Fruit fly (Drosophila melanogaster) whole organism, embryonic: Measurements from ENCODE around the gene bys.

Experiments used
- Atf3 ChIP-seq: fragments of 200-800 bp; sonication (Bioruptor generic); optimal IDR thresholded peaks from 3 replicates; lab custom pipeline; 2016; ENCODE audit warnings: missing biosample characterization, missing genetic modification characterization
- Bteb2 ChIP-seq: fragments of 200-800 bp; sonication (Bioruptor generic); optimal IDR thresholded peaks from 2 replicates; lab custom pipeline; 2016; ENCODE audit warnings: missing biosample characterization, missing genetic modification characterization
- CG10147 ChIP-seq: fragments of 200-800 bp; sonication (Bioruptor generic); optimal IDR thresholded peaks from 2 replicates; lab custom pipeline; 2019; ENCODE audit warnings: missing biosample characterization, mild to moderate bottlenecking, missing genetic modification characterization, moderate library complexity
- CG1024 ChIP-seq: fragments of 200-800 bp; sonication (Bioruptor generic); IDR thresholded peaks from 2 replicates; pipeline ENCODE4 v1.3.6; 2022; ENCODE audit warnings: missing biosample characterization, missing genetic modification characterization
- CG10267 ChIP-seq: fragments of 200-800 bp; sonication (Bioruptor generic); optimal IDR thresholded peaks from 2 replicates; lab custom pipeline; 2018; ENCODE audit warnings: missing biosample characterization, mild to moderate bottlenecking, missing genetic modification characterization, moderate library complexity
- CG10979 ChIP-seq: fragments of 200-800 bp; sonication (Bioruptor generic); optimal IDR thresholded peaks from 2 replicates; lab custom pipeline; 2018; ENCODE audit warnings: missing biosample characterization, mild to moderate bottlenecking, missing genetic modification characterization, moderate library complexity
- CG11093 ChIP-seq: fragments of 200-800 bp; sonication (Bioruptor generic); IDR thresholded peaks from 3 replicates; pipeline ENCODE4 v1.3.6; 2022; ENCODE audit warnings: missing biosample characterization, missing genetic modification characterization
- CG12236 ChIP-seq: fragments of 200-800 bp; sonication (Bioruptor generic); optimal IDR thresholded peaks from 2 replicates; lab custom pipeline; 2016; ENCODE audit warnings: missing biosample characterization, missing genetic modification characterization
- CG12391 ChIP-seq: fragments of 200-800 bp; sonication (Bioruptor generic); optimal IDR thresholded peaks from 3 replicates; lab custom pipeline; 2018; ENCODE audit warnings: missing biosample characterization, mild to moderate bottlenecking, missing genetic modification characterization, moderate library complexity
- CG12744 ChIP-seq: fragments of 200-800 bp; sonication (Bioruptor generic); optimal IDR thresholded peaks from 2 replicates; lab custom pipeline; 2016; ENCODE audit warnings: missing biosample characterization, missing genetic modification characterization
- CG17186 ChIP-seq: fragments of 200-800 bp; sonication (Bioruptor generic); optimal IDR thresholded peaks from 3 replicates; lab custom pipeline; 2017; ENCODE audit warnings: missing biosample characterization, missing genetic modification reagents, missing genetic modification characterization
- CG17361 ChIP-seq: fragments of 200-800 bp; sonication (Bioruptor generic); IDR thresholded peaks from 3 replicates; pipeline ENCODE4 v1.3.6; 2022; ENCODE audit warnings: missing biosample characterization, missing genetic modification characterization
- CG2199 ChIP-seq: fragments of 200-800 bp; sonication (Bioruptor generic); IDR thresholded peaks from 3 replicates; pipeline ENCODE4 v1.3.6; 2022; ENCODE audit warnings: missing biosample characterization, missing genetic modification characterization
- CG31365 ChIP-seq: fragments of 200-800 bp; sonication (Bioruptor generic); optimal IDR thresholded peaks from 2 replicates; lab custom pipeline; 2018; ENCODE audit warnings: missing biosample characterization, mild to moderate bottlenecking, missing genetic modification characterization
- CG32532 ChIP-seq: fragments of 200-800 bp; sonication (Bioruptor generic); IDR thresholded peaks from 2 replicates; pipeline ENCODE4 v1.3.6; 2022; ENCODE audit warnings: missing biosample characterization, missing genetic modification characterization
- CG3847 ChIP-seq: fragments of 200-800 bp; sonication (Bioruptor generic); IDR thresholded peaks from 2 replicates; pipeline ENCODE4 v1.3.6; 2022; ENCODE audit warnings: missing biosample characterization, missing genetic modification characterization
- CG6254 ChIP-seq: fragments of 200-800 bp; sonication (Bioruptor generic); optimal IDR thresholded peaks from 3 replicates; lab custom pipeline; 2017; ENCODE audit warnings: mild to moderate bottlenecking, missing biosample characterization, missing genetic modification reagents, missing genetic modification characterization
- CG7786 ChIP-seq: fragments of 200-800 bp; sonication (Bioruptor generic); optimal IDR thresholded peaks from 2 replicates; lab custom pipeline; 2016; ENCODE audit warnings: missing biosample characterization, missing genetic modification characterization
- CG8765 ChIP-seq: fragments of 200-800 bp; sonication (Bioruptor generic); IDR thresholded peaks from 2 replicates; pipeline ENCODE4 v1.3.6; 2022; ENCODE audit warnings: missing biosample characterization, missing genetic modification characterization
- CG9215 ChIP-seq: fragments of 200-800 bp; sonication (Bioruptor generic); IDR thresholded peaks from 2 replicates; pipeline ENCODE4 v1.3.6; 2022; ENCODE audit warnings: missing biosample characterization, missing genetic modification characterization
- CG9437 ChIP-seq: fragments of 200-800 bp; sonication (Bioruptor generic); optimal IDR thresholded peaks from 2 replicates; lab custom pipeline; 2018; ENCODE audit warnings: missing biosample characterization, mild to moderate bottlenecking, missing genetic modification characterization
- CG9727 ChIP-seq: fragments of 200-800 bp; sonication (Bioruptor generic); optimal IDR thresholded peaks from 3 replicates; lab custom pipeline; 2017; ENCODE audit warnings: missing biosample characterization, mild to moderate bottlenecking, missing genetic modification characterization
- CG9932 ChIP-seq: fragments of 200-800 bp; sonication (Bioruptor generic); IDR thresholded peaks from 2 replicates; pipeline ENCODE4 v1.3.6; 2022; ENCODE audit warnings: missing biosample characterization, missing genetic modification characterization
- CHES-1-like ChIP-seq: fragments of 200-800 bp; sonication (Bioruptor generic); optimal IDR thresholded peaks from 2 replicates; lab custom pipeline; 2016; ENCODE audit warnings: missing biosample characterization, missing genetic modification characterization
- Dref ChIP-seq: fragments of 200-800 bp; sonication (Bioruptor generic); IDR thresholded peaks from 2 replicates; pipeline ENCODE4 v1.3.6; 2022; ENCODE audit warnings: missing biosample characterization, missing genetic modification characterization
- HLH4C ChIP-seq: fragments of 200-800 bp; sonication (Bioruptor generic); IDR thresholded peaks from 3 replicates; pipeline ENCODE4 v1.3.6; 2022; ENCODE audit warnings: missing biosample characterization, missing genetic modification characterization; ENCODE audit not compliant: partially characterized antibody
- HmgD ChIP-seq: fragments of 200-800 bp; sonication (Bioruptor generic); optimal IDR thresholded peaks from 3 replicates; lab custom pipeline; 2016; ENCODE audit warnings: missing biosample characterization, missing genetic modification characterization
- Hr3 ChIP-seq: fragments of 200-800 bp; sonication (Bioruptor generic); optimal IDR thresholded peaks from 3 replicates; lab custom pipeline; 2016; ENCODE audit warnings: missing biosample characterization, missing genetic modification characterization
- Mes4 ChIP-seq: fragments of 200-800 bp; sonication (Bioruptor generic); optimal IDR thresholded peaks from 2 replicates; lab custom pipeline; 2016; ENCODE audit warnings: missing biosample characterization, missing genetic modification characterization
- NfI ChIP-seq: fragments of 200-800 bp; sonication (Bioruptor generic); optimal IDR thresholded peaks from 3 replicates; lab custom pipeline; 2018; ENCODE audit warnings: missing biosample characterization, mild to moderate bottlenecking, missing genetic modification characterization, moderate library complexity
- Scr ChIP-seq: fragments of 200-800 bp; sonication (Bioruptor generic); IDR thresholded peaks from 2 replicates; pipeline ENCODE4 v1.3.6; 2022; ENCODE audit warnings: missing biosample characterization, missing genetic modification characterization; ENCODE audit not compliant: partially characterized antibody
- Trl ChIP-seq, 3 experiments: fragments of >200 bp in 2 of 3; fragments of 200-800 bp in 1 of 3; sonication (Bioruptor generic) in 1 of 3; optimal IDR thresholded peaks; 2 replicates in 1 of 3; 3 replicates in 2 of 3; lab custom pipeline; 2016 to 2017; ENCODE audit warnings: missing biosample characterization in 1 of 3, missing genetic modification characterization in 1 of 3
- cas ChIP-seq: fragments of 200-800 bp; sonication (Bioruptor generic); IDR thresholded peaks from 2 replicates; pipeline ENCODE4 v1.3.6; 2022; ENCODE audit warnings: missing biosample characterization, missing genetic modification characterization
- chif ChIP-seq, 2 experiments: fragments of 200-800 bp; sonication (Bioruptor generic); optimal IDR thresholded peaks; 3 replicates each; lab custom pipeline; 2016; ENCODE audit warnings: missing biosample characterization in 2 of 2, missing genetic modification characterization in 2 of 2
- crp ChIP-seq, 2 experiments: fragments of 200-800 bp; sonication (Bioruptor generic); optimal IDR thresholded peaks; 2 replicates in 1 of 2; 3 replicates in 1 of 2; lab custom pipeline; 2017; ENCODE audit warnings: missing biosample characterization in 2 of 2, missing genetic modification characterization in 2 of 2, mild to moderate bottlenecking in 1 of 2, moderate library complexity in 1 of 2
- disco-r ChIP-seq: fragments of 200-800 bp; sonication (Bioruptor generic); optimal IDR thresholded peaks from 2 replicates; lab custom pipeline; 2016; ENCODE audit warnings: missing biosample characterization, missing genetic modification characterization
- fd3F ChIP-seq: fragments of 200-800 bp; sonication (Bioruptor generic); optimal IDR thresholded peaks from 2 replicates; lab custom pipeline; 2018; ENCODE audit warnings: missing biosample characterization, mild to moderate bottlenecking, missing genetic modification characterization, moderate library complexity
- grn ChIP-seq: fragments of 200-800 bp; sonication (Bioruptor generic); optimal IDR thresholded peaks from 3 replicates; lab custom pipeline; 2017; ENCODE audit warnings: missing biosample characterization, missing genetic modification characterization
- h ChIP-seq: fragments of >200 bp; optimal IDR thresholded peaks from 2 replicates; lab custom pipeline; 2017
- kah ChIP-seq: fragments of 200-800 bp; sonication (Bioruptor generic); optimal IDR thresholded peaks from 2 replicates; lab custom pipeline; 2018; ENCODE audit warnings: missing biosample characterization, mild to moderate bottlenecking, missing genetic modification characterization
- lbe ChIP-seq: fragments of 200-800 bp; sonication (Bioruptor generic); optimal IDR thresholded peaks from 2 replicates; lab custom pipeline; 2016; ENCODE audit warnings: missing biosample characterization, mild to moderate bottlenecking, missing genetic modification characterization
- mam ChIP-seq: fragments of 200-800 bp; sonication (Bioruptor generic); optimal IDR thresholded peaks from 3 replicates; lab custom pipeline; 2016; ENCODE audit warnings: missing biosample characterization, missing genetic modification characterization
- nau ChIP-seq: fragments of 200-800 bp; sonication (Bioruptor generic); optimal IDR thresholded peaks from 3 replicates; lab custom pipeline; 2017; ENCODE audit warnings: missing biosample characterization, mild to moderate bottlenecking, missing genetic modification characterization, missing genetic modification reagents
- repo ChIP-seq: fragments of 200-800 bp; sonication (Bioruptor generic); optimal IDR thresholded peaks from 2 replicates; lab custom pipeline; 2016; ENCODE audit warnings: missing biosample characterization, missing genetic modification characterization
- sens-2 ChIP-seq: fragments of 200-800 bp; sonication (Bioruptor generic); IDR thresholded peaks from 2 replicates; pipeline ENCODE4 v1.3.6; 2022; ENCODE audit warnings: missing biosample characterization, missing genetic modification characterization
- slp2 ChIP-seq: fragments of 200-800 bp; sonication (Bioruptor generic); optimal IDR thresholded peaks from 2 replicates; lab custom pipeline; 2016; ENCODE audit warnings: missing biosample characterization, missing genetic modification characterization
- tx ChIP-seq: fragments of 200-800 bp; sonication (Bioruptor generic); optimal IDR thresholded peaks from 2 replicates; lab custom pipeline; 2016; ENCODE audit warnings: missing biosample characterization, missing genetic modification characterization
- usp ChIP-seq: fragments of >200 bp; optimal IDR thresholded peaks from 2 replicates; lab custom pipeline; 2017; ENCODE audit warnings: missing biosample characterization, missing genetic modification characterization
- vfl ChIP-seq: fragments of 200-800 bp; sonication (Bioruptor generic); optimal IDR thresholded peaks from 2 replicates; lab custom pipeline; 2016; ENCODE audit warnings: missing biosample characterization, missing genetic modification characterization
- wek ChIP-seq: fragments of 200-800 bp; sonication (Bioruptor generic); optimal IDR thresholded peaks from 3 replicates; lab custom pipeline; 2018; ENCODE audit warnings: missing biosample characterization, mild to moderate bottlenecking, missing genetic modification characterization, moderate library complexity

The bys gene

dm6 chrX:7920081-7920688, 18.5 kb downstream of the bys start, which contains the start of the genes hdm and Ykt6 (continued):
- TF ChIP-seq CG8765 (peak; percentile 80), CG9727 (GFP tag; lab: Kevin White, UChicago) (peak; percentile 63), Atf3 (GFP tag; lab: Kevin White, UChicago) (peak; percentile 69), CG1024 (GFP tag; lab: Robert Waterston, UW) (peak; percentile 56), CG12391 (tag; lab: Kevin White, UChicago) (peak; percentile 87), Mes4 (peak; percentile 61), CG31365 (tag; lab: Kevin White, UChicago) (peak; percentile 36), tx (GFP tag; lab: Kevin White, UChicago) (peak; percentile 74), disco-r (peak; percentile 41), NfI (GFP tag; lab: Kevin White, UChicago) (peak; percentile 63), CG9437 (peak; percentile 39), CG32532 (GFP tag; lab: Robert Waterston, UW) (peak; percentile 85), kah (GFP tag; lab: Kevin White, UChicago) (no peak), fd3F (GFP tag; lab: Kevin White, UChicago) (peak; percentile 51), repo (GFP tag; lab: Kevin White, UChicago) (peak; percentile 52), CG12236 (GFP tag; lab: Kevin White, UChicago) (peak; percentile 34), CHES-1-like (GFP tag; lab: Kevin White, UChicago) (peak; percentile 77), CG3847 (GFP tag; lab: Robert Waterston, UW) (peak; percentile 84), CG9932 (GFP tag; lab: Robert Waterston, UW) (peak; percentile 90), usp (GFP tag; lab: Kevin White, UChicago) (no peak), nau (GFP tag; lab: Kevin White, UChicago) (no peak), HmgD (GFP tag; lab: Kevin White, UChicago) (peak; percentile 70), CG10267 (tag; lab: Kevin White, UChicago) (peak; percentile 76), CG17186 (GFP tag; lab: Kevin White, UChicago) (peak; percentile 90), wek (GFP tag; lab: Kevin White, UChicago) (peak; percentile 51), grn (GFP tag; lab: Kevin White, UChicago) (no peak), Hr3 (GFP tag; lab: Kevin White, UChicago) (peak; percentile 46), CG10147 (no peak), Dref (GFP tag; lab: Robert Waterston, UW) (peak; percentile 75), CG10979 (tag; lab: Kevin White, UChicago) (peak; percentile 66), crp (GFP tag; optimal IDR thresholded peaks at IDR 0.05; lab: Kevin White, UChicago) (peak in 1 of 2 experiments; percentile 58), slp2 (peak; percentile 67), h (lab: Kevin White, UChicago) (no peak), cas (peak; percentile 45; the same call in 1 of the 2 replicates), Bteb2 (peak; percentile 65), mam (GFP tag; lab: Kevin White, UChicago) (peak; percentile 84), sens-2 (GFP tag; lab: Robert Waterston, UW) (peak; percentile 81), Scr (GFP tag; lab: Robert Waterston, UW) (peak; percentile 97), CG7786 (GFP tag; lab: Kevin White, UChicago) (peak; percentile 85), CG17361 (GFP tag; lab: Robert Waterston, UW) (no peak; the same call in 2 of the 3 replicates), CG12744 (peak; percentile 58), vfl (peak; percentile 37), CG6254 (GFP tag; lab: Kevin White, UChicago) (peak; percentile 39), lbe (GFP tag; lab: Kevin White, UChicago) (peak; percentile 64), HLH4C (GFP tag; lab: Robert Waterston, UW) (peak; percentile 95), chif (GFP tag; optimal IDR thresholded peaks at IDR 0.05; lab: Kevin White, UChicago) (peak; percentile 68 to 81), CG9215 (GFP tag; lab: Robert Waterston, UW) (peak; percentile 74), CG2199 (GFP tag; lab: Robert Waterston, UW) (0 out of 3 replicates have a peak, but pooled peaks have one; percentile 15), CG11093 (GFP tag; lab: Robert Waterston, UW) (peak; percentile 68), Trl (optimal IDR thresholded peaks at IDR 0.05; lab: Kevin White, UChicago) (no peak), Trl (GFP tag; optimal IDR thresholded peaks at IDR 0.05; lab: Kevin White, UChicago) (peak; percentile 84)
